2 fruit fly cellular contexts compared by ENCODE assay signal in the genomic region with DNA sequence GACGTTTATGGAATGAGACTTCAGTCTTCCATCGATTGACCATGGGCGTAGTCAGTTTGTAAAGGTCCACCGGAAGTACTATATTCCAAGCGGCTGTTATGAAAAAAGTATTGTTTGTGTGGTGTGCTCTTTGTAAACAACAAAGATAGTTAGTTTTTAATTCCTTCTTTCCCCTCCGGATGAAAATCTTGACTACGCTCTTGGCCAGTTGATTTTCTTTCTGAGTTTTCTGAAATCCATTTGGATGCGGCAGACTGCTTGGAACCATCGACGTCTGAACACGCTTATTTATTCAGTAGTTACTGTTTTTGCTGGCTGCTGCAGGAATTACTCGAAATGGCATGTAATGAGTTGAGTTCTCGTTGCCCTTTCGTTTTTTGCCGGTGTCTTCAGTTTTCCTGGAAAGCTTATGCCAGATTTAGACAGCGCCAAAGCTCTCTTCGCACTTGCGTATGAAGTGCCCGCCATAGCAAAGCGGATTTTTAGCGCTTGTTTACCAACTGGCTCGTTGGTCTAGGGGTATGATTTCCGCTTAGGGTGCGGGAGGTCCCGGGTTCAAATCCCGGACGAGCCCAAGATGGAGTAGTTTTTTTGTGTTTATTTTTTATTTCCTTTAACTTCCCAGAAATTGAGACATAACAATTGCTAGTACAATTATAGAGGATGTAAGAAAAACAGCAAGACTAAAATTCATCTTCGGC.
TF ChIP-seq lines count a peak whose summit lies in the region.

No protein-coding gene starts in this region.

TF ChIP-seq in whole organism, embryonic, 481 proteins besides CTCF, POLR2A, EP300 and RAD21 (continued from another document and continues in another):
- TF ChIP-seq nerfin-2 (GFP tag; IDR thresholded peaks at IDR 0.05; lab: Robert Waterston, UW; ENCODE audit: partially characterized antibody), result peak; percentile 63
- peak; percentile 10 for TF ChIP-seq CG12659 (GFP tag; optimal IDR thresholded peaks at IDR 0.05; lab: Kevin White, UChicago)
- TF ChIP-seq ap (GFP tag; IDR thresholded peaks at IDR 0.05; lab: Robert Waterston, UW), result peak; percentile 6; the same call in 1 of the 2 replicates
- TF ChIP-seq Opbp (GFP tag; IDR thresholded peaks at IDR 0.05; lab: Robert Waterston, UW; ENCODE audit: partially characterized antibody), result peak; percentile 85; the same call in 2 of the 3 replicates
- peak; percentile 16; the same call in 1 of the 3 replicates for TF ChIP-seq row (GFP tag; IDR thresholded peaks at IDR 0.05; lab: Robert Waterston, UW)
- no peak for TF ChIP-seq fd3F (GFP tag; optimal IDR thresholded peaks at IDR 0.05; lab: Kevin White, UChicago)
- TF ChIP-seq CG3407 (GFP tag; optimal IDR thresholded peaks at IDR 0.05; lab: Kevin White, UChicago), result no peak
- TF ChIP-seq CG17361 (GFP tag; IDR thresholded peaks at IDR 0.05; lab: Robert Waterston, UW), result 0 out of 3 replicates have a peak, but pooled peaks have one; percentile 19
- TF ChIP-seq wek (GFP tag; optimal IDR thresholded peaks at IDR 0.05; lab: Kevin White, UChicago), result no peak
- peak; percentile 83 for TF ChIP-seq Bgb (GFP tag; IDR thresholded peaks at IDR 0.05; lab: Robert Waterston, UW; ENCODE audit: partially characterized antibody)
- peak; percentile 49 for TF ChIP-seq sna (GFP tag; IDR thresholded peaks at IDR 0.05; lab: Robert Waterston, UW; ENCODE audit: partially characterized antibody)
- peak; percentile 13 for TF ChIP-seq unpg (GFP tag; optimal IDR thresholded peaks at IDR 0.05; lab: Kevin White, UChicago)
- peak; percentile 35 for TF ChIP-seq gem (tag; optimal IDR thresholded peaks at IDR 0.05; lab: Kevin White, UChicago)
- peak; percentile 32 for TF ChIP-seq Sox102F (GFP tag; optimal IDR thresholded peaks at IDR 0.05; lab: Kevin White, UChicago)
- TF ChIP-seq amos (GFP tag; IDR thresholded peaks at IDR 0.05; lab: Robert Waterston, UW; ENCODE audit: partially characterized antibody), result peak; percentile 81
- TF ChIP-seq danr (GFP tag; IDR thresholded peaks at IDR 0.05; lab: Robert Waterston, UW), result no peak
- no peak for TF ChIP-seq CG32772 (GFP tag; IDR thresholded peaks at IDR 0.05; lab: Robert Waterston, UW)
- TF ChIP-seq org-1 (GFP tag; optimal IDR thresholded peaks at IDR 0.05; lab: Kevin White, UChicago), result no peak
- TF ChIP-seq Mrtf (GFP tag; IDR thresholded peaks at IDR 0.05; lab: Robert Waterston, UW), result no peak
- 0 out of 3 replicates have a peak, but pooled peaks have one; percentile 10 for TF ChIP-seq zfh1 (GFP tag; IDR thresholded peaks at IDR 0.05; lab: Robert Waterston, UW)
- TF ChIP-seq Xrp1 (GFP tag; IDR thresholded peaks at IDR 0.05; lab: Robert Waterston, UW), result peak; percentile 58
- TF ChIP-seq CG34224 (GFP tag; IDR thresholded peaks at IDR 0.05; lab: Robert Waterston, UW; ENCODE audit: partially characterized antibody), result peak; percentile 40; the same call in 1 of the 3 replicates
- no peak for TF ChIP-seq PHDP (tag; optimal IDR thresholded peaks at IDR 0.05; lab: Kevin White, UChicago)
- TF ChIP-seq ci (GFP tag; IDR thresholded peaks at IDR 0.05; lab: Robert Waterston, UW), result peak; percentile 15
- TF ChIP-seq vfl (GFP tag; optimal IDR thresholded peaks at IDR 0.05; lab: Kevin White, UChicago), result no peak
- 0 out of 2 replicates have a peak, but pooled peaks have one; percentile 5 for TF ChIP-seq vvl (GFP tag; IDR thresholded peaks at IDR 0.05; lab: Robert Waterston, UW)
- TF ChIP-seq CG10431 (GFP tag; optimal IDR thresholded peaks at IDR 0.05; lab: Kevin White, UChicago), result no peak
- TF ChIP-seq CG12299 (tag; optimal IDR thresholded peaks at IDR 0.05; lab: Kevin White, UChicago), result no peak
- TF ChIP-seq Mes4 (GFP tag; optimal IDR thresholded peaks at IDR 0.05; lab: Kevin White, UChicago), result no peak
- TF ChIP-seq CG3838 (GFP tag; optimal IDR thresholded peaks at IDR 0.05; lab: Kevin White, UChicago), result no peak
- no peak for TF ChIP-seq Hmr (GFP tag; optimal IDR thresholded peaks at IDR 0.05; lab: Kevin White, UChicago)
- TF ChIP-seq zen2 (GFP tag; IDR thresholded peaks at IDR 0.05; lab: Robert Waterston, UW; ENCODE audit: partially characterized antibody), result peak; percentile 89
- TF ChIP-seq mam (GFP tag; optimal IDR thresholded peaks at IDR 0.05; lab: Kevin White, UChicago), result no peak
- TF ChIP-seq Stat92E (GFP tag; optimal IDR thresholded peaks at IDR 0.05; lab: Kevin White, UChicago), result peak in 1 of 3 experiments; percentile 37
- no peak for TF ChIP-seq H2.0 (GFP tag; IDR thresholded peaks at IDR 0.05; lab: Robert Waterston, UW)
- no peak for TF ChIP-seq lilli (GFP tag; optimal IDR thresholded peaks at IDR 0.05; lab: Kevin White, UChicago)
- TF ChIP-seq CG9876 (GFP tag; optimal IDR thresholded peaks at IDR 0.05; lab: Kevin White, UChicago), result no peak
- TF ChIP-seq Dref (GFP tag; IDR thresholded peaks at IDR 0.05; lab: Robert Waterston, UW), result no peak
- no peak for TF ChIP-seq CG4360 (GFP tag; IDR thresholded peaks at IDR 0.05; lab: Robert Waterston, UW)
- no peak for TF ChIP-seq Antp (GFP tag; optimal IDR thresholded peaks at IDR 0.05; lab: Kevin White, UChicago)
- peak; percentile 79 for TF ChIP-seq CG7963 (GFP tag; IDR thresholded peaks at IDR 0.05; lab: Robert Waterston, UW; ENCODE audit: partially characterized antibody)
- TF ChIP-seq lov (optimal IDR thresholded peaks at IDR 0.05; lab: Kevin White, UChicago), result no peak
- no peak for TF ChIP-seq lov (GFP tag; IDR thresholded peaks at IDR 0.05; lab: Robert Waterston, UW)
- no peak for TF ChIP-seq TFAM (GFP tag; optimal IDR thresholded peaks at IDR 0.05; lab: Kevin White, UChicago)
- TF ChIP-seq unc-4 (GFP tag; IDR thresholded peaks at IDR 0.05; lab: Robert Waterston, UW; ENCODE audit: partially characterized antibody), result peak; percentile 50
- TF ChIP-seq Sox100B (GFP tag; optimal IDR thresholded peaks at IDR 0.05; lab: Kevin White, UChicago), result peak; percentile 9
- peak; percentile 21 for TF ChIP-seq nmo (GFP tag; optimal IDR thresholded peaks at IDR 0.05; lab: Kevin White, UChicago)
- TF ChIP-seq CG9609 (GFP tag; optimal IDR thresholded peaks at IDR 0.05; lab: Kevin White, UChicago), result no peak
- TF ChIP-seq CG42726 (GFP tag; IDR thresholded peaks at IDR 0.05; lab: Robert Waterston, UW; ENCODE audit: partially characterized antibody), result peak; percentile 88
- TF ChIP-seq Dip2 (GFP tag; IDR thresholded peaks at IDR 0.05; lab: Robert Waterston, UW), result no peak
- no peak for TF ChIP-seq gce (GFP tag; IDR thresholded peaks at IDR 0.05; lab: Robert Waterston, UW)
- peak; percentile 41 for TF ChIP-seq sqz (GFP tag; optimal IDR thresholded peaks at IDR 0.05; lab: Kevin White, UChicago)
- no peak for TF ChIP-seq crc (GFP tag; optimal IDR thresholded peaks at IDR 0.05; lab: Kevin White, UChicago)
- no peak for TF ChIP-seq Hand (GFP tag; optimal IDR thresholded peaks at IDR 0.05; lab: Kevin White, UChicago)
- no peak for TF ChIP-seq CG15696 (tag; optimal IDR thresholded peaks at IDR 0.05; lab: Kevin White, UChicago)
- no peak for TF ChIP-seq ro (GFP tag; IDR thresholded peaks at IDR 0.05; lab: Robert Waterston, UW)
- TF ChIP-seq CG1792 (GFP tag; optimal IDR thresholded peaks at IDR 0.05; lab: Kevin White, UChicago), result no peak
- peak; percentile 27 for TF ChIP-seq CG17359 (tag; optimal IDR thresholded peaks at IDR 0.05; lab: Kevin White, UChicago)
- TF ChIP-seq pho (GFP tag; optimal IDR thresholded peaks at IDR 0.05; lab: Kevin White, UChicago), result no peak
- no peak for TF ChIP-seq luna (GFP tag; optimal IDR thresholded peaks at IDR 0.05; lab: Kevin White, UChicago)

TF ChIP-seq in whole organism, prepupa, 60 proteins besides CTCF, POLR2A, EP300 and RAD21 (continued from another document):
- TF ChIP-seq lz (GFP tag; optimal IDR thresholded peaks at IDR 0.05; lab: Kevin White, UChicago), result peak; percentile 55
- TF ChIP-seq Hr4 (GFP tag; optimal IDR thresholded peaks at IDR 0.05; lab: Kevin White, UChicago), result peak; percentile 40
- peak; percentile 58 for TF ChIP-seq CG32006 (GFP tag; optimal IDR thresholded peaks at IDR 0.05; lab: Kevin White, UChicago)
- TF ChIP-seq CG3032 (tag; optimal IDR thresholded peaks at IDR 0.05; lab: Kevin White, UChicago), result peak; percentile 69
- peak; percentile 68 for TF ChIP-seq CG6163 (GFP tag; IDR thresholded peaks at IDR 0.05; lab: Robert Waterston, UW)
- TF ChIP-seq Sox14 (GFP tag; optimal IDR thresholded peaks at IDR 0.05; lab: Kevin White, UChicago), result peak; percentile 59
- TF ChIP-seq Eip75B (GFP tag; optimal IDR thresholded peaks at IDR 0.05; lab: Kevin White, UChicago), result peak; percentile 74
- peak; percentile 24; the same call in 1 of the 3 replicates for TF ChIP-seq CG8119 (GFP tag; IDR thresholded peaks at IDR 0.05; lab: Robert Waterston, UW)
- TF ChIP-seq CG6854 (GFP tag; optimal IDR thresholded peaks at IDR 0.05; lab: Kevin White, UChicago), result peak; percentile 50
- no peak for TF ChIP-seq fd85E (GFP tag; optimal IDR thresholded peaks at IDR 0.05; lab: Kevin White, UChicago)
- no peak for TF ChIP-seq vri (GFP tag; optimal IDR thresholded peaks at IDR 0.05; lab: Kevin White, UChicago)
- TF ChIP-seq dsx (GFP tag; optimal IDR thresholded peaks at IDR 0.05; lab: Kevin White, UChicago; ENCODE audit: poor library complexity, severe bottlenecking), result peak; percentile 51
- TF ChIP-seq Gug (GFP tag; IDR thresholded peaks at IDR 0.05; lab: Robert Waterston, UW), result 0 out of 2 replicates have a peak, but pooled peaks have one; percentile 33
- TF ChIP-seq CG11762 (GFP tag; optimal IDR thresholded peaks at IDR 0.05; lab: Kevin White, UChicago; ENCODE audit: insufficient read depth), result peak; percentile 54
- peak; percentile 68 for TF ChIP-seq pdm3 (GFP tag; optimal IDR thresholded peaks at IDR 0.05; lab: Kevin White, UChicago)
- peak; percentile 77 for TF ChIP-seq CG3919 (GFP tag; optimal IDR thresholded peaks at IDR 0.05; lab: Kevin White, UChicago)
- peak; percentile 46 for TF ChIP-seq fd59A (GFP tag; optimal IDR thresholded peaks at IDR 0.05; lab: Kevin White, UChicago)
- peak; percentile 69 for TF ChIP-seq Hr39 (GFP tag; optimal IDR thresholded peaks at IDR 0.05; lab: Kevin White, UChicago)
- no peak for TF ChIP-seq Hr38 (GFP tag; optimal IDR thresholded peaks at IDR 0.05; lab: Kevin White, UChicago)
- TF ChIP-seq CG8319 (GFP tag; optimal IDR thresholded peaks at IDR 0.05; lab: Kevin White, UChicago), result peak; percentile 54
- TF ChIP-seq Sox102F (GFP tag; optimal IDR thresholded peaks at IDR 0.05; lab: Kevin White, UChicago), result peak; percentile 58
- peak; percentile 71 for TF ChIP-seq acj6 (GFP tag; optimal IDR thresholded peaks at IDR 0.05; lab: Kevin White, UChicago)
- TF ChIP-seq CG10631 (GFP tag; optimal IDR thresholded peaks at IDR 0.05; lab: Kevin White, UChicago), result peak; percentile 63
- TF ChIP-seq Blimp-1 (GFP tag; optimal IDR thresholded peaks at IDR 0.05; lab: Kevin White, UChicago), result no peak
- TF ChIP-seq esn (GFP tag; optimal IDR thresholded peaks at IDR 0.05; lab: Kevin White, UChicago), result peak; percentile 63
- peak; percentile 52 for TF ChIP-seq Smox (GFP tag; optimal IDR thresholded peaks at IDR 0.05; lab: Kevin White, UChicago)
- TF ChIP-seq CG4318 (GFP tag; optimal IDR thresholded peaks at IDR 0.05; lab: Kevin White, UChicago), result no peak
- peak; percentile 29; the same call in 2 of the 3 replicates for TF ChIP-seq eg (GFP tag; IDR thresholded peaks at IDR 0.05; lab: Robert Waterston, UW)
- TF ChIP-seq net (GFP tag; optimal IDR thresholded peaks at IDR 0.05; lab: Kevin White, UChicago), result peak; percentile 73
- TF ChIP-seq Sox15 (GFP tag; optimal IDR thresholded peaks at IDR 0.05; lab: Kevin White, UChicago), result peak; percentile 35
- TF ChIP-seq CG9139 (GFP tag; optimal IDR thresholded peaks at IDR 0.05; lab: Kevin White, UChicago), result peak; percentile 29
- peak; percentile 68 for TF ChIP-seq spab (GFP tag; optimal IDR thresholded peaks at IDR 0.05; lab: Kevin White, UChicago)
- peak; percentile 40 to 50 for TF ChIP-seq salr (GFP tag; optimal IDR thresholded peaks at IDR 0.05; lab: Kevin White, UChicago)
- TF ChIP-seq CG34406 (GFP tag; optimal IDR thresholded peaks at IDR 0.05; lab: Kevin White, UChicago), result peak; percentile 46
- peak; percentile 66 for TF ChIP-seq Ets96B (tag; optimal IDR thresholded peaks at IDR 0.05; lab: Kevin White, UChicago)
- peak; percentile 68 for TF ChIP-seq CG6808 (GFP tag; optimal IDR thresholded peaks at IDR 0.05; lab: Kevin White, UChicago)
- TF ChIP-seq fkh (GFP tag; optimal IDR thresholded peaks at IDR 0.05; lab: Kevin White, UChicago), result no peak
- TF ChIP-seq dac (GFP tag; optimal IDR thresholded peaks at IDR 0.05; lab: Kevin White, UChicago), result peak; percentile 16
